Fruit fly (Drosophila melanogaster): ENCODE results near the gene Pxt.

dm6 chr3R:17704538-17704854 is 14.8 kb upstream of the Pxt start:
- peak; percentile 52 for TF ChIP-seq Dll (optimal IDR thresholded peaks at IDR 0.05)
- TF ChIP-seq psq (optimal IDR thresholded peaks at IDR 0.05), result no peak
- TF ChIP-seq CG8478 (optimal IDR thresholded peaks at IDR 0.05), result no peak
